Fruit fly (Drosophila melanogaster): ENCODE data around the gene CG43999.

- TF ChIP-seq CG11762 (GFP tag; optimal IDR thresholded peaks at IDR 0.05; ENCODE audit: insufficient read depth), result no peak
- TF ChIP-seq CG3919 (GFP tag; optimal IDR thresholded peaks at IDR 0.05), result no peak
- TF ChIP-seq fkh (GFP tag; optimal IDR thresholded peaks at IDR 0.05), result no peak
- no peak for TF ChIP-seq OdsH (GFP tag; optimal IDR thresholded peaks at IDR 0.05)
- TF ChIP-seq svp (GFP tag), result no peak
- no peak for TF ChIP-seq Hr39 (GFP tag; optimal IDR thresholded peaks at IDR 0.05)
- TF ChIP-seq Blimp-1 (GFP tag; optimal IDR thresholded peaks at IDR 0.05), result no peak
- no peak for TF ChIP-seq Gug (GFP tag; IDR thresholded peaks at IDR 0.05)
- TF ChIP-seq Sox102F (GFP tag; optimal IDR thresholded peaks at IDR 0.05), result no peak
- no peak for TF ChIP-seq Smox (GFP tag; optimal IDR thresholded peaks at IDR 0.05)
- TF ChIP-seq Sox14 (GFP tag; optimal IDR thresholded peaks at IDR 0.05), result no peak
- no peak for TF ChIP-seq CG1621 (tag; optimal IDR thresholded peaks at IDR 0.05)
Observed at dm6 chr3R:23885660-23886059, 43.1 kb downstream of the CG43999 start.
